Fruit fly (Drosophila melanogaster): ENCODE results near the gene mbt.

DNA sequence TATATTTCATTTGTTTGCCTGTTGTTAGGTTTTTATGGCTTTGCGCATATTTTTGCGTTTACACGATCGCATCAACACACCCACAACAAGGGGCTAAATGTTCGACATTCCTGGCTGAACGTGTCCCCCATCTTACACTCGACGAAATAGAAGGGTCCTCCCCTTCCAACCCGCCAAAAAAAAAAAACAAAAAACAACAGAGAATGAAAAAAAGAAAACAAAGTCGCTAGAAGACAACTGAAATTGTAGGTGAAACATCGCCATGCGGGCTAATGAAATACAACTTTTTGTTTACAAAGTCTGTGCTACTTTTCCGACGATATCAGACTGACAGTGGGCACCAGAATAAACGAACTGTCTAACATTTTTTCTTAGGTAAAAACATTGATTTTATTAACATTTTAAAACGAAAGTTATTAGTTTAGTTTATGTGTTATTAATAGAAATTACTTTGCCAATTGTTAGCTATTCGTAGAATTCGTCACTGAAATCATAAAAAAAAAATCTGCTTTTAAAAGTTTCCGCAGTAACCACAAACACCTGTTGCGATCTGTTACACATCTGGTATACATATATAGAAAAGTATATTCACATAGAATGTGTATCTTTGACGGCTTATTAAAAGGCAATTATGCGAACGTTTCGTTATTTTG is 39.8 kb upstream of the mbt start:
- TF ChIP-seq CG8478 (optimal IDR thresholded peaks at IDR 0.05) (no peak), psq (optimal IDR thresholded peaks at IDR 0.05) (no peak), usp (GFP tag; optimal IDR thresholded peaks at IDR 0.05) (no peak), EcR (GFP tag; optimal IDR thresholded peaks at IDR 0.05) (no peak)

Data from whole organism.